Fruit fly (Drosophila melanogaster) whole organism, embryonic: ENCODE measurements around the gene stg.

ENCODE experiments used
- CG11247 ChIP-seq: fragments of 200-800 bp; sonication (Bioruptor generic); IDR thresholded peaks from 2 replicates; pipeline ENCODE4 v1.3.6; 2022; ENCODE audit warnings: missing biosample characterization, missing genetic modification characterization
- CG11456 ChIP-seq: fragments of 200-800 bp; sonication (Bioruptor generic); IDR thresholded peaks from 3 replicates; pipeline ENCODE4 v1.3.6; 2022; ENCODE audit warnings: missing biosample characterization, missing genetic modification characterization
- CG12299 ChIP-seq: fragments of 200-800 bp; sonication (Bioruptor generic); optimal IDR thresholded peaks from 2 replicates; lab custom pipeline; 2018; ENCODE audit warnings: missing biosample characterization, mild to moderate bottlenecking, missing genetic modification characterization
- CG12659 ChIP-seq: fragments of 200-800 bp; sonication (Bioruptor generic); optimal IDR thresholded peaks from 3 replicates; lab custom pipeline; 2017; ENCODE audit warnings: mild to moderate bottlenecking, missing biosample characterization, missing genetic modification reagents, missing genetic modification characterization
- CG12942 ChIP-seq: fragments of 200-800 bp; sonication (Bioruptor generic); optimal IDR thresholded peaks from 3 replicates; lab custom pipeline; 2016; ENCODE audit warnings: missing biosample characterization, missing genetic modification characterization
- CG17568 ChIP-seq: fragments of 200-800 bp; sonication (Bioruptor generic); optimal IDR thresholded peaks from 2 replicates; lab custom pipeline; 2018; ENCODE audit warnings: missing biosample characterization, mild to moderate bottlenecking, missing genetic modification characterization, moderate library complexity
- CG18764 ChIP-seq: fragments of 200-800 bp; sonication (Bioruptor generic); optimal IDR thresholded peaks from 3 replicates; lab custom pipeline; 2016; ENCODE audit warnings: missing biosample characterization, missing genetic modification characterization
- CG2120 ChIP-seq: fragments of 200-800 bp; sonication (Bioruptor generic); optimal IDR thresholded peaks from 3 replicates; lab custom pipeline; 2016; ENCODE audit warnings: missing biosample characterization, missing genetic modification characterization
- CG2712 ChIP-seq: fragments of 200-800 bp; optimal IDR thresholded peaks from 3 replicates; lab custom pipeline; 2019; ENCODE audit warnings: missing biosample characterization, mild to moderate bottlenecking, missing genetic modification characterization, moderate library complexity
- CG4282 ChIP-seq: fragments of 200-800 bp; sonication (Bioruptor generic); optimal IDR thresholded peaks from 2 replicates; lab custom pipeline; 2016; ENCODE audit warnings: missing biosample characterization, missing genetic modification characterization
- CG4707 ChIP-seq: fragments of 200-800 bp; sonication (Bioruptor generic); optimal IDR thresholded peaks from 2 replicates; lab custom pipeline; 2018; ENCODE audit warnings: missing biosample characterization, mild to moderate bottlenecking, missing genetic modification characterization, moderate library complexity
- CG6813 ChIP-seq: fragments of 200-800 bp; sonication (Bioruptor generic); optimal IDR thresholded peaks from 2 replicates; lab custom pipeline; 2017; ENCODE audit warnings: missing biosample characterization, missing genetic modification characterization, mild to moderate bottlenecking, moderate library complexity, missing genetic modification reagents
- CG8478 ChIP-seq: fragments of >200 bp; optimal IDR thresholded peaks from 2 replicates; lab custom pipeline; 2018
- CG9437 ChIP-seq: fragments of 200-800 bp; sonication (Bioruptor generic); optimal IDR thresholded peaks from 2 replicates; lab custom pipeline; 2018; ENCODE audit warnings: missing biosample characterization, mild to moderate bottlenecking, missing genetic modification characterization
- CG9797 ChIP-seq: fragments of 200-800 bp; sonication (Bioruptor generic); optimal IDR thresholded peaks from 3 replicates; lab custom pipeline; 2018; ENCODE audit warnings: missing biosample characterization, mild to moderate bottlenecking, missing genetic modification characterization
- CHES-1-like ChIP-seq: fragments of 200-800 bp; sonication (Bioruptor generic); optimal IDR thresholded peaks from 2 replicates; lab custom pipeline; 2016; ENCODE audit warnings: missing biosample characterization, missing genetic modification characterization
- D ChIP-seq, 2 experiments: fragments of 200-800 bp in 1 of 2; fragments of >200 bp in 1 of 2; sonication (Bioruptor generic) in 1 of 2; optimal IDR thresholded peaks; 2 replicates in 1 of 2; 3 replicates in 1 of 2; lab custom pipeline; 2017; ENCODE audit warnings: mild to moderate bottlenecking in 1 of 2, missing biosample characterization in 1 of 2, missing genetic modification characterization in 1 of 2, missing genetic modification reagents in 1 of 2
- Dbx ChIP-seq: fragments of 200-800 bp; sonication (Bioruptor generic); IDR thresholded peaks from 3 replicates; pipeline ENCODE4 v1.3.6; 2022; ENCODE audit warnings: missing biosample characterization, missing genetic modification characterization
- Dip3 ChIP-seq: fragments of 200-800 bp; sonication (Bioruptor generic); optimal IDR thresholded peaks from 3 replicates; lab custom pipeline; 2016; ENCODE audit warnings: missing biosample characterization, missing genetic modification characterization
- Doc3 ChIP-seq: fragments of 200-800 bp; sonication (Bioruptor generic); IDR thresholded peaks from 3 replicates; pipeline ENCODE4 v1.3.6; 2022; ENCODE audit warnings: missing biosample characterization, missing genetic modification characterization; ENCODE audit not compliant: partially characterized antibody
- Dref ChIP-seq: fragments of 200-800 bp; sonication (Bioruptor generic); IDR thresholded peaks from 2 replicates; pipeline ENCODE4 v1.3.6; 2022; ENCODE audit warnings: missing biosample characterization, missing genetic modification characterization
- E2f2 ChIP-seq: fragments of 200-800 bp; sonication (Bioruptor generic); IDR thresholded peaks from 2 replicates; pipeline ENCODE4 v1.3.6; 2022; ENCODE audit warnings: missing biosample characterization, missing genetic modification characterization
- ERR ChIP-seq: fragments of 200-800 bp; sonication (Bioruptor generic); optimal IDR thresholded peaks from 2 replicates; lab custom pipeline; 2016; ENCODE audit warnings: missing biosample characterization, missing genetic modification characterization
- HmgZ ChIP-seq: fragments of 200-800 bp; sonication (Bioruptor generic); optimal IDR thresholded peaks from 2 replicates; lab custom pipeline; 2018; ENCODE audit warnings: missing biosample characterization, mild to moderate bottlenecking, missing genetic modification characterization
- Hr51 ChIP-seq, 2 experiments: fragments of 200-800 bp; sonication (Bioruptor generic); optimal IDR thresholded peaks; 2 replicates in 1 of 2; 3 replicates in 1 of 2; lab custom pipeline; 2016 to 2018; ENCODE audit warnings: missing biosample characterization in 2 of 2, missing genetic modification characterization in 2 of 2, mild to moderate bottlenecking in 1 of 2, moderate library complexity in 1 of 2
- Kr ChIP-seq: fragments of 200-800 bp; sonication (Bioruptor generic); optimal IDR thresholded peaks from 2 replicates; lab custom pipeline; 2017; ENCODE audit warnings: missing biosample characterization, mild to moderate bottlenecking, missing genetic modification characterization
- MBD-R2 ChIP-seq: fragments of 200-800 bp; sonication (Bioruptor generic); IDR thresholded peaks from 2 replicates; pipeline ENCODE4 v1.3.6; 2022; ENCODE audit warnings: missing biosample characterization, missing genetic modification characterization
- NFAT ChIP-seq: fragments of 200-800 bp; sonication (Bioruptor generic); IDR thresholded peaks from 2 replicates; pipeline ENCODE4 v1.3.6; 2022; ENCODE audit warnings: missing biosample characterization, missing genetic modification characterization
- Sin3A ChIP-seq: fragments of >200 bp; optimal IDR thresholded peaks from 2 replicates; lab custom pipeline; 2018
- Taf1 ChIP-seq: fragments of 200-800 bp; sonication (Bioruptor generic); IDR thresholded peaks from 2 replicates; pipeline ENCODE4 v1.3.6; 2022; ENCODE audit warnings: missing biosample characterization, missing genetic modification characterization
- YL-1 ChIP-seq: fragments of 200-800 bp; sonication (Bioruptor generic); optimal IDR thresholded peaks from 3 replicates; lab custom pipeline; 2017; ENCODE audit warnings: missing biosample characterization, mild to moderate bottlenecking, missing genetic modification characterization
- amos ChIP-seq: fragments of 200-800 bp; sonication (Bioruptor generic); IDR thresholded peaks from 2 replicates; pipeline ENCODE4 v1.3.6; 2022; ENCODE audit warnings: missing biosample characterization, missing genetic modification characterization; ENCODE audit not compliant: partially characterized antibody
- ash1 ChIP-seq: fragments of 200-800 bp; sonication (Bioruptor generic); optimal IDR thresholded peaks from 2 replicates; lab custom pipeline; 2018; ENCODE audit warnings: missing biosample characterization, mild to moderate bottlenecking, missing genetic modification characterization
- bcd ChIP-seq: fragments of 200-800 bp; sonication (Bioruptor generic); optimal IDR thresholded peaks from 2 replicates; lab custom pipeline; 2017; ENCODE audit warnings: missing biosample characterization, mild to moderate bottlenecking, missing genetic modification characterization
- cas ChIP-seq: fragments of 200-800 bp; sonication (Bioruptor generic); IDR thresholded peaks from 2 replicates; pipeline ENCODE4 v1.3.6; 2022; ENCODE audit warnings: missing biosample characterization, missing genetic modification characterization
- chm ChIP-seq: fragments of 200-800 bp; sonication (Bioruptor generic); IDR thresholded peaks from 2 replicates; pipeline ENCODE4 v1.3.6; 2022; ENCODE audit warnings: missing biosample characterization, missing genetic modification characterization
- chn ChIP-seq: fragments of 200-800 bp; sonication (Bioruptor generic); optimal IDR thresholded peaks from 2 replicates; lab custom pipeline; 2016; ENCODE audit warnings: missing biosample characterization, missing genetic modification characterization
- danr ChIP-seq: fragments of 200-800 bp; sonication (Bioruptor generic); IDR thresholded peaks from 2 replicates; pipeline ENCODE4 v1.3.6; 2022; ENCODE audit warnings: missing biosample characterization, missing genetic modification characterization
- fu2 ChIP-seq: fragments of 200-800 bp; sonication (Bioruptor generic); optimal IDR thresholded peaks from 2 replicates; lab custom pipeline; 2016; ENCODE audit warnings: missing biosample characterization, missing genetic modification characterization
- gce ChIP-seq: fragments of 200-800 bp; sonication (Bioruptor generic); IDR thresholded peaks from 3 replicates; pipeline ENCODE4 v1.3.6; 2022; ENCODE audit warnings: missing biosample characterization, missing genetic modification characterization
- gsb-n ChIP-seq: fragments of 200-800 bp; sonication (Bioruptor generic); optimal IDR thresholded peaks from 3 replicates; lab custom pipeline; 2018; ENCODE audit warnings: missing biosample characterization, mild to moderate bottlenecking, missing genetic modification characterization
- lilli ChIP-seq: fragments of 200-800 bp; sonication (Bioruptor generic); optimal IDR thresholded peaks from 3 replicates; lab custom pipeline; 2016; ENCODE audit warnings: missing biosample characterization, missing genetic modification characterization
- peb ChIP-seq: fragments of 200-800 bp; sonication (Bioruptor generic); IDR thresholded peaks from 2 replicates; pipeline ENCODE4 v1.3.6; 2022; ENCODE audit warnings: missing biosample characterization, missing genetic modification characterization
- prd ChIP-seq, 3 experiments: fragments of >200 bp in 2 of 3; fragments of 200-800 bp in 1 of 3; sonication (Bioruptor generic) in 1 of 3; optimal IDR thresholded peaks in 2 of 3; IDR thresholded peaks in 1 of 3; 2 replicates in 2 of 3; 3 replicates in 1 of 3; pipeline versions ENCODE4 v1.3.6 to Lab custom; 2017 to 2022; ENCODE audit warnings: missing biosample characterization in 1 of 3, missing genetic modification characterization in 1 of 3
- repo ChIP-seq: fragments of 200-800 bp; sonication (Bioruptor generic); optimal IDR thresholded peaks from 2 replicates; lab custom pipeline; 2016; ENCODE audit warnings: missing biosample characterization, missing genetic modification characterization
- run ChIP-seq: fragments of 200-800 bp; sonication (Bioruptor generic); optimal IDR thresholded peaks from 3 replicates; lab custom pipeline; 2018; ENCODE audit warnings: missing biosample characterization, mild to moderate bottlenecking, missing genetic modification characterization
- salm ChIP-seq: fragments of 200-800 bp; sonication (Bioruptor generic); optimal IDR thresholded peaks from 2 replicates; lab custom pipeline; 2018; ENCODE audit warnings: missing biosample characterization, mild to moderate bottlenecking, missing genetic modification characterization
- tin ChIP-seq: fragments of 200-800 bp; sonication (Bioruptor generic); optimal IDR thresholded peaks from 3 replicates; lab custom pipeline; 2016; ENCODE audit warnings: missing biosample characterization, missing genetic modification characterization
- unc-4 ChIP-seq: fragments of 200-800 bp; sonication (Bioruptor generic); IDR thresholded peaks from 2 replicates; pipeline ENCODE4 v1.3.6; 2022; ENCODE audit warnings: missing biosample characterization, missing genetic modification characterization; ENCODE audit not compliant: partially characterized antibody
- zen ChIP-seq: fragments of 200-800 bp; sonication (Bioruptor generic); optimal IDR thresholded peaks from 3 replicates; lab custom pipeline; 2018; ENCODE audit warnings: missing biosample characterization, mild to moderate bottlenecking, missing genetic modification characterization, moderate library complexity

Gene stg

dm6 chr3R:29210542-29211393 is 44.8 kb downstream of the stg start (continued):
- TF ChIP-seq CG4707 (GFP tag; lab: Kevin White, UChicago) (no peak), CHES-1-like (GFP tag; lab: Kevin White, UChicago) (no peak), D (optimal IDR thresholded peaks at IDR 0.05; lab: Kevin White, UChicago) (no peak), D (GFP tag; optimal IDR thresholded peaks at IDR 0.05; lab: Kevin White, UChicago) (no peak), CG9797 (GFP tag; lab: Kevin White, UChicago) (no peak), tin (no peak), CG12659 (no peak), Sin3A (lab: Kevin White, UChicago) (no peak), CG12942 (no peak), CG8478 (no peak), danr (GFP tag; lab: Robert Waterston, UW) (no peak), CG2712 (peak; percentile 53), fu2 (GFP tag; lab: Kevin White, UChicago) (no peak), unc-4 (GFP tag; lab: Robert Waterston, UW) (no peak), amos (GFP tag; lab: Robert Waterston, UW) (no peak), E2f2 (no peak), repo (GFP tag; lab: Kevin White, UChicago) (no peak), peb (GFP tag; lab: Robert Waterston, UW) (no peak), CG4282 (GFP tag; lab: Kevin White, UChicago) (no peak), CG11247 (GFP tag; lab: Robert Waterston, UW) (no peak), Dip3 (GFP tag; lab: Kevin White, UChicago) (no peak), CG17568 (GFP tag; lab: Kevin White, UChicago) (no peak), Hr51 (GFP tag; optimal IDR thresholded peaks at IDR 0.05; lab: Kevin White, UChicago) (no peak), prd (optimal IDR thresholded peaks at IDR 0.05; lab: Kevin White, UChicago) (no peak), prd (GFP tag; IDR thresholded peaks at IDR 0.05; lab: Robert Waterston, UW) (no peak), gce (GFP tag; lab: Robert Waterston, UW) (no peak), cas (GFP tag; lab: Robert Waterston, UW) (no peak), zen (tag; lab: Kevin White, UChicago) (no peak), HmgZ (no peak), ERR (no peak), Doc3 (GFP tag; lab: Robert Waterston, UW) (no peak), chn (no peak), YL-1 (GFP tag; lab: Kevin White, UChicago) (no peak), CG6813 (GFP tag; lab: Kevin White, UChicago) (no peak), run (tag; lab: Kevin White, UChicago) (no peak), salm (no peak), ash1 (GFP tag; lab: Kevin White, UChicago) (no peak), bcd (GFP tag; lab: Kevin White, UChicago) (no peak), chm (no peak), MBD-R2 (GFP tag; lab: Robert Waterston, UW) (no peak), NFAT (GFP tag; lab: Robert Waterston, UW) (no peak), Taf1 (GFP tag; lab: Robert Waterston, UW) (no peak), CG12299 (tag; lab: Kevin White, UChicago) (no peak), CG2120 (no peak), CG18764 (GFP tag; lab: Kevin White, UChicago) (no peak), Kr (GFP tag; lab: Kevin White, UChicago) (no peak), gsb-n (no peak), CG11456 (GFP tag; lab: Robert Waterston, UW) (no peak), Dref (no peak), lilli (GFP tag; lab: Kevin White, UChicago) (no peak), Dbx (GFP tag; lab: Robert Waterston, UW) (no peak), CG9437 (GFP tag; lab: Kevin White, UChicago) (no peak)
